Worm (Caenorhabditis elegans): ENCODE results near the gene tbc-6.

ce11 chrII:6842651-6843118 lies 5.2 kb upstream of the tbc-6 start:
- TF ChIP-seq cog-1 (tag; optimal IDR thresholded peaks at IDR 0.05) (no peak), ref-1 (GFP tag; conservative IDR thresholded peaks at IDR 0.05) (no peak), T22C8.4 (GFP tag; IDR thresholded peaks at IDR 0.05) (no peak), tab-1 (GFP tag; IDR thresholded peaks at IDR 0.05) (no peak)

Measured in whole organism, midembryonic.